Worm (Caenorhabditis elegans) whole organism, early embryonic: Measurements from ENCODE around the gene smg-9.

Experiments
- F13C5.2 ChIP-seq: sonication (generic microtip); optimal IDR thresholded peaks from 2 replicates; lab custom pipeline; 2017; ENCODE audit warnings: mild to moderate bottlenecking, missing genetic modification characterization, inconsistent platforms, missing compliant biosample characterization
- aly-1 ChIP-seq: sonication (generic microtip); optimal IDR thresholded peaks from 2 replicates; lab custom pipeline; 2016; ENCODE audit warnings: missing genetic modification characterization, missing compliant biosample characterization
- ama-1 ChIP-seq: fragments of 150-350 bp; optimal IDR thresholded peaks from 2 replicates; lab custom pipeline; 2014
- ceh-13 ChIP-seq: fragments of 200-800 bp; sonication (Bioruptor generic); optimal IDR thresholded peaks from 2 replicates; lab custom pipeline; 2018; ENCODE audit warnings: mild to moderate bottlenecking, missing genetic modification characterization, missing compliant biosample characterization
- ceh-36 ChIP-seq: sonication (generic microtip); optimal IDR thresholded peaks from 2 replicates; lab custom pipeline; 2016; ENCODE audit warnings: missing genetic modification characterization, inconsistent platforms, missing compliant biosample characterization
- ets-7 ChIP-seq: sonication (generic microtip); optimal IDR thresholded peaks from 2 replicates; lab custom pipeline; 2016; ENCODE audit warnings: missing genotype, missing genetic modification characterization, missing compliant biosample characterization
- flt-1 ChIP-seq: fragments of 200-800 bp; sonication (Bioruptor generic); IDR thresholded peaks from 2 replicates; pipeline ENCODE4 v1.3.6; 2022; ENCODE audit warnings: missing genetic modification characterization, missing compliant biosample characterization
- hmbx-1 ChIP-seq: sonication (generic microtip); optimal IDR thresholded peaks from 2 replicates; lab custom pipeline; 2016; ENCODE audit warnings: mild to moderate bottlenecking, missing genetic modification characterization, missing compliant biosample characterization
- hmg-4 ChIP-seq: fragments of 200-800 bp; sonication (Bioruptor generic); optimal IDR thresholded peaks from 2 replicates; lab custom pipeline; 2018; ENCODE audit warnings: mild to moderate bottlenecking, missing genetic modification characterization, missing compliant biosample characterization
- hnd-1 ChIP-seq: sonication (generic microtip); optimal IDR thresholded peaks from 2 replicates; lab custom pipeline; 2016; ENCODE audit warnings: missing genetic modification characterization, missing compliant biosample characterization
- tbx-37 ChIP-seq: fragments of 200-800 bp; sonication (Bioruptor generic); conservative IDR thresholded peaks from 2 replicates; pipeline ENCODE4 v1.3.6; 2022; ENCODE audit warnings: missing genetic modification reagents, missing genetic modification characterization, missing compliant biosample characterization
- tra-4 ChIP-seq: sonication (generic microtip); optimal IDR thresholded peaks from 2 replicates; lab custom pipeline; 2017; ENCODE audit warnings: missing genetic modification characterization, missing compliant biosample characterization

DNA sequence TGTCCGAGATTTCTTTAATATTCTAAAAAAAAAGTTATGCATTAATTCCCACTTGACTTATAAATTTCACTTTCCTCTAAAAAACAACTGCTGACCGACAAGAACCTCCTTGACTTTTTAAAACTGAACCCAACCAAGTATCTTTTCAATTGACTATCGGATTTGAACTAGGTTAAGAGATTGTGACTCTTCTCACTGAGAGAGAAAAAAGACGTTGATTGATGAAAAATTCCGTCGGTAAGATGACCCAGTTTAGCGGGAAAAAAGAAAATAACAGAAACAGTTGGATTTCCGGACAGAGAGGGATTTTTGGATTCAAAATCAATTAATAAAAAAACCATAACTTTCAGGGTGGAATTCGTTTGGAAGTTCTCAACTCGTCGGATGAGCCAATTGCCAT, 46.2 kb downstream of the smg-9 start:
- TF ChIP-seq aly-1 (tag; lab: Kevin White, UChicago) (no peak), F13C5.2 (tag; lab: Kevin White, UChicago) (no peak), tbx-37 (GFP tag; lab: Robert Waterston, UW) (no peak), ama-1 (lab: Kevin White, UChicago) (no peak), hmg-4 (no peak), tra-4 (no peak), ets-7 (tag; lab: Kevin White, UChicago) (no peak), flt-1 (GFP tag; lab: Robert Waterston, UW) (no peak), ceh-13 (GFP tag; lab: Kevin White, UChicago) (no peak), ceh-36 (tag; lab: Kevin White, UChicago) (no peak), hmbx-1 (tag; lab: Kevin White, UChicago) (no peak), hnd-1 (tag; lab: Kevin White, UChicago) (no peak)
